Fruit fly (Drosophila melanogaster): ENCODE measurements around the gene nullo.
A peak's percentile ranks its signal among the peaks of the same experiment; 100 is the strongest.

Gene nullo

DNA sequence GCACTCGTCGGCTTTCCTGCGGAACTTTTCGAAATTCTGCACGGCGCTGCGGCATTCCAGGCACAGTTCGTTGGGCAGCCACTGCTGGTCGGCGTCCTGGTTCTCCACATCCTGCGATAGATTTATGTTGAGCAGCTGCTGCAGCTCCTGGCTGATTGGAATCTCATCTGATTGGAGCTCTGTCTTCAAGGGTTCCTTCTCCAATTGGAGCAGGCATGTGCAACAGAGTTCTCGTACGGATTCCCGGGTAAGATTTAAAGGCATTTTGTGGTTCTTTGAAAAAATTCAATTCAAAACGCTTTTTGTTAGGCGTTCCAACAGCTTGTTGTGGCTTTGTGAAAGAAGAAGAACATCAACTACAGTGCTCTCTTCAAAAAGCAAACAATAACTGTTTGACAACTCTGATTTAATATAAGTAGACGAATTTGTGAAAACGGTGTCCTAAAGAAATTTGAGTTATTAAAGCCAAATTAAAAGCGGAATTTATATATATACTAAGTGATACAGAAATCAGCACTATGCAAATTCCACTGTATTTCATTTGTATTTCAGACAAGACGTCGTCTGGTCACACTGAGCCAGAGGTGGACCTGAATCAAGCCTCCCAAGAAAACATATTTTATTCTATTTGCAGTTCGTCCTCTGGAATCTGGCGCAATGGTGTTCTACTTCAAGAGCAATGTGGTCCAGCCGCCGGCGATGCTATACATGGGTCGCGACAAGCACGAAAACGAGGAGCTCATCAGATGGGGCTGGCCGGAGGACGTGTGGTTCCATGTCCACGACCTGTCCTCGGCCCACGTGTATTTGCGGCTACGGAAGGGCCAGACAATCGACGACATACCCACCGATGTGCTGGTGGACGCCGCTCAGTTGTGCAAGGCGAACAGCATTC is 35.7 kb upstream of the nullo start, which contains the start of the genes CG3032 and CG4593 (continued):
- TF ChIP-seq Nf-YA (GFP tag; IDR thresholded peaks at IDR 0.05) (peak; percentile 77; the same call in 1 of the 2 replicates), CG2116 (GFP tag; optimal IDR thresholded peaks at IDR 0.05) (peak; percentile 57), vnd (GFP tag; IDR thresholded peaks at IDR 0.05; ENCODE audit: partially characterized antibody) (no peak), chif (GFP tag; optimal IDR thresholded peaks at IDR 0.05) (peak; percentile 48 to 71), lola (GFP tag; optimal IDR thresholded peaks at IDR 0.05) (peak in 1 of 3 experiments; percentile 42), CG17328 (GFP tag; IDR thresholded peaks at IDR 0.05) (peak; percentile 89), emc (GFP tag; optimal IDR thresholded peaks at IDR 0.05) (peak; percentile 38), CG4282 (GFP tag; optimal IDR thresholded peaks at IDR 0.05) (peak; percentile 49), D19A (tag; optimal IDR thresholded peaks at IDR 0.05) (peak; percentile 58), CG3726 (GFP tag; IDR thresholded peaks at IDR 0.05) (peak; percentile 65; the same call in 2 of the 3 replicates), Atf6 (GFP tag; IDR thresholded peaks at IDR 0.05) (peak; percentile 88), pb (GFP tag; optimal IDR thresholded peaks at IDR 0.05) (no peak), H15 (GFP tag; IDR thresholded peaks at IDR 0.05) (peak; percentile 84), trh (GFP tag; optimal IDR thresholded peaks at IDR 0.05) (peak; percentile 1), CG4820 (GFP tag; optimal IDR thresholded peaks at IDR 0.05) (peak; percentile 57), CG15011 (GFP tag; optimal IDR thresholded peaks at IDR 0.05) (peak; percentile 61), Dip3 (GFP tag; optimal IDR thresholded peaks at IDR 0.05) (peak; percentile 86), Atf3 (GFP tag; optimal IDR thresholded peaks at IDR 0.05) (peak; percentile 34), gsb-n (tag; optimal IDR thresholded peaks at IDR 0.05) (peak; percentile 60), p53 (GFP tag; optimal IDR thresholded peaks at IDR 0.05) (no peak), nerfin-1 (tag; optimal IDR thresholded peaks at IDR 0.05) (peak; percentile 55), pita (GFP tag; optimal IDR thresholded peaks at IDR 0.05) (no peak), Oli (tag; optimal IDR thresholded peaks at IDR 0.05) (peak; percentile 75), CG4730 (GFP tag; IDR thresholded peaks at IDR 0.05) (peak; percentile 90), Nf-YB (GFP tag; optimal IDR thresholded peaks at IDR 0.05) (peak; percentile 47), zfh2 (GFP tag; optimal IDR thresholded peaks at IDR 0.05) (peak; percentile 83), CTCF (GFP tag; optimal IDR thresholded peaks at IDR 0.05) (peak; percentile 5), CG30020 (tag; optimal IDR thresholded peaks at IDR 0.05) (peak; percentile 42), Mes4 (GFP tag; optimal IDR thresholded peaks at IDR 0.05) (peak; percentile 25), pnt (GFP tag; optimal IDR thresholded peaks at IDR 0.05) (peak; percentile 72), CG15601 (tag; optimal IDR thresholded peaks at IDR 0.05) (peak; percentile 64), Sox102F (GFP tag; optimal IDR thresholded peaks at IDR 0.05) (peak; percentile 85), Kr (GFP tag; optimal IDR thresholded peaks at IDR 0.05) (no peak), Dfd (GFP tag; optimal IDR thresholded peaks at IDR 0.05) (no peak), pho (GFP tag; optimal IDR thresholded peaks at IDR 0.05) (peak; percentile 81), crol (GFP tag; IDR thresholded peaks at IDR 0.05) (no peak), otp (GFP tag; IDR thresholded peaks at IDR 0.05) (0 out of 3 replicates have a peak, but pooled peaks have one; percentile 60), sens (GFP tag) (peak; percentile 92), gfzf (GFP tag; optimal IDR thresholded peaks at IDR 0.05) (peak; percentile 78), wek (GFP tag; optimal IDR thresholded peaks at IDR 0.05) (peak; percentile 19), CG4854 (GFP tag; optimal IDR thresholded peaks at IDR 0.05) (peak; percentile 61), CG6765 (GFP tag; optimal IDR thresholded peaks at IDR 0.05) (peak; percentile 44), CG3163 (GFP tag; optimal IDR thresholded peaks at IDR 0.05) (peak; percentile 40), C15 (GFP tag; IDR thresholded peaks at IDR 0.05) (peak; percentile 73; the same call in 2 of the 3 replicates), ci (GFP tag; IDR thresholded peaks at IDR 0.05) (peak; percentile 89), tx (GFP tag; optimal IDR thresholded peaks at IDR 0.05) (peak; percentile 77), CG34422 (GFP tag; IDR thresholded peaks at IDR 0.05) (peak; percentile 92), sc (optimal IDR thresholded peaks at IDR 0.05) (no peak), sc (GFP tag; optimal IDR thresholded peaks at IDR 0.05) (no peak), ftz-f1 (GFP tag; optimal IDR thresholded peaks at IDR 0.05) (no peak)
